Fruit fly (Drosophila melanogaster) whole organism: ENCODE results near the gene Pgcl.

ENCODE experiments used
- CG8478 ChIP-seq: fragments of >200 bp; optimal IDR thresholded peaks from 2 replicates; lab custom pipeline; 2018; ENCODE audit warnings: inconsistent platforms
- Dll ChIP-seq: fragments of >200 bp; optimal IDR thresholded peaks from 2 replicates; lab custom pipeline; 2017
- EcR ChIP-seq, 2 experiments: fragments of >200 bp; optimal IDR thresholded peaks; 2 replicates each; lab custom pipeline; 2017; ENCODE audit warnings: missing biosample characterization in 2 of 2, missing genetic modification characterization in 2 of 2, missing genetic modification reagents in 2 of 2
- pan ChIP-seq: fragments of >200 bp; optimal IDR thresholded peaks from 2 replicates; lab custom pipeline; 2017
- psq ChIP-seq: fragments of >200 bp; optimal IDR thresholded peaks from 2 replicates; lab custom pipeline; 2017
- usp ChIP-seq: fragments of >200 bp; optimal IDR thresholded peaks from 2 replicates; lab custom pipeline; 2017; ENCODE audit warnings: missing biosample characterization, missing genetic modification characterization, mixed read lengths

Pgcl gene

dm6 chrX:448978-449377 lies 11.7 kb upstream of the Pgcl start:
- no peak for TF ChIP-seq pan
- TF ChIP-seq Dll (lab: Kevin White, UChicago): no peak
- TF ChIP-seq CG8478 (lab: Kevin White, UChicago): no peak
- TF ChIP-seq EcR (GFP tag; optimal IDR thresholded peaks at IDR 0.05; lab: Kevin White, UChicago): no peak
- TF ChIP-seq usp (GFP tag; lab: Kevin White, UChicago): no peak
- no peak for TF ChIP-seq psq (lab: Kevin White, UChicago)

dm6 chrX:448270-448669 lies 11.0 kb upstream of the Pgcl start:
- TF ChIP-seq CG8478 (lab: Kevin White, UChicago): no peak
- TF ChIP-seq pan: no peak

dm6 chrX:446002-446401 lies 8.8 kb upstream of the Pgcl start:
- TF ChIP-seq usp (GFP tag; lab: Kevin White, UChicago) (no peak), psq (lab: Kevin White, UChicago) (no peak), Dll (lab: Kevin White, UChicago) (no peak), CG8478 (lab: Kevin White, UChicago) (no peak), EcR (GFP tag; optimal IDR thresholded peaks at IDR 0.05; lab: Kevin White, UChicago) (no peak), pan (no peak)

dm6 chrX:443981-444550 lies 6.8 kb upstream of the Pgcl start:
- TF ChIP-seq usp (GFP tag; lab: Kevin White, UChicago) (no peak), CG8478 (lab: Kevin White, UChicago) (no peak), Dll (lab: Kevin White, UChicago) (no peak), EcR (GFP tag; optimal IDR thresholded peaks at IDR 0.05; lab: Kevin White, UChicago) (no peak), psq (lab: Kevin White, UChicago) (no peak), pan (no peak)

- no peak for TF ChIP-seq CG8478 (lab: Kevin White, UChicago)
- no peak for TF ChIP-seq Dll (lab: Kevin White, UChicago)
- no peak for TF ChIP-seq EcR (GFP tag; optimal IDR thresholded peaks at IDR 0.05; lab: Kevin White, UChicago)
- TF ChIP-seq usp (GFP tag; lab: Kevin White, UChicago): no peak
These were observed 4.0 kb upstream of the Pgcl start for dm6 chrX:441295-441694.

dm6 chrX:428192-428591 lies 9.1 kb downstream of the Pgcl start:
- no peak for TF ChIP-seq psq (lab: Kevin White, UChicago)
- no peak for TF ChIP-seq pan
- no peak for TF ChIP-seq EcR (GFP tag; optimal IDR thresholded peaks at IDR 0.05; lab: Kevin White, UChicago)
- TF ChIP-seq CG8478 (lab: Kevin White, UChicago): no peak
- no peak for TF ChIP-seq usp (GFP tag; lab: Kevin White, UChicago)
- TF ChIP-seq Dll (lab: Kevin White, UChicago): no peak

dm6 chrX:425524-425923 lies 11.7 kb downstream of the Pgcl start:
- TF ChIP-seq CG8478 (lab: Kevin White, UChicago) (no peak), usp (GFP tag; lab: Kevin White, UChicago) (no peak), psq (lab: Kevin White, UChicago) (no peak), Dll (lab: Kevin White, UChicago) (no peak), EcR (GFP tag; optimal IDR thresholded peaks at IDR 0.05; lab: Kevin White, UChicago) (no peak), pan (no peak)

dm6 chrX:423374-423773 lies 13.9 kb downstream of the Pgcl start:
- TF ChIP-seq usp (GFP tag; lab: Kevin White, UChicago) (no peak), psq (lab: Kevin White, UChicago) (no peak), CG8478 (lab: Kevin White, UChicago) (no peak), Dll (lab: Kevin White, UChicago) (no peak)

dm6 chrX:414352-414751 lies 22.9 kb downstream of the Pgcl start:
- TF ChIP-seq usp (GFP tag; lab: Kevin White, UChicago) (no peak), Dll (lab: Kevin White, UChicago) (no peak), CG8478 (lab: Kevin White, UChicago) (no peak), psq (lab: Kevin White, UChicago) (no peak), EcR (GFP tag; optimal IDR thresholded peaks at IDR 0.05; lab: Kevin White, UChicago) (no peak), pan (no peak)

- no peak for TF ChIP-seq CG8478 (lab: Kevin White, UChicago)
- no peak for TF ChIP-seq psq (lab: Kevin White, UChicago)
- TF ChIP-seq Dll (lab: Kevin White, UChicago): no peak
- TF ChIP-seq pan: no peak
- TF ChIP-seq usp (GFP tag; lab: Kevin White, UChicago): no peak
These were observed 27.9 kb downstream of the Pgcl start for dm6 chrX:409370-409769.

dm6 chrX:407455-407854 lies 29.8 kb downstream of the Pgcl start:
- no peak for TF ChIP-seq CG8478 (lab: Kevin White, UChicago)
- TF ChIP-seq pan: no peak
- TF ChIP-seq Dll (lab: Kevin White, UChicago): no peak
- TF ChIP-seq usp (GFP tag; lab: Kevin White, UChicago): no peak
- TF ChIP-seq psq (lab: Kevin White, UChicago): no peak
- TF ChIP-seq EcR (GFP tag; optimal IDR thresholded peaks at IDR 0.05; lab: Kevin White, UChicago): no peak

dm6 chrX:406306-406705 lies 30.9 kb downstream of the Pgcl start:
- TF ChIP-seq pan (no peak), usp (GFP tag; lab: Kevin White, UChicago) (no peak), psq (lab: Kevin White, UChicago) (no peak), EcR (GFP tag; optimal IDR thresholded peaks at IDR 0.05; lab: Kevin White, UChicago) (no peak)

dm6 chrX:399732-400131 lies 37.5 kb downstream of the Pgcl start:
- TF ChIP-seq CG8478 (lab: Kevin White, UChicago) (no peak), EcR (GFP tag; optimal IDR thresholded peaks at IDR 0.05; lab: Kevin White, UChicago) (no peak), usp (GFP tag; lab: Kevin White, UChicago) (no peak), psq (lab: Kevin White, UChicago) (no peak), pan (no peak), Dll (lab: Kevin White, UChicago) (no peak)
